Worm (Caenorhabditis elegans): Measurements from ENCODE around the gene F49A5.10.

DNA sequence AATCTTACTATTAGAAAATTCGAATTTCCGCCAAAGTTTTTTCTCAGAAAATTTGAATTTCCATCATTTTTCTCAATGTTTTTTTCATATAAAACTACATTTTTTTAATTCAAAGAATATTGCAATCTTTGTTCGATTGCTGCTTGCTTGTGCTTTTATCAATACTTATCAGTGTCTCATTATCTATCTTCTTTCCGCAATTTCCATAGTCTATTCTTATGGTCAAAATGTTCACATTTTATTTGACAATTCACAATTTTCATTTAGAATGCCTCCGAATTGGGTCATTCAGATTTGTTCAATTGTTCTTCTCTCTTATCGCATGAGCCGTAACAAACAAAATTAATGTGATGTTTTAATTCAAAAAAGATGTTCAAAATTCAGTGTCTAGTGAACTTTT is 36.2 kb downstream of the F49A5.10 start:
- TF ChIP-seq nfya-1 (tag; optimal IDR thresholded peaks at IDR 0.05; ENCODE audit: insufficient read depth), result no peak
- TF ChIP-seq snpc-4 (tag; optimal IDR thresholded peaks at IDR 0.05), result no peak
- no peak for TF ChIP-seq nhr-77 (tag; optimal IDR thresholded peaks at IDR 0.05)
- no peak for TF ChIP-seq ztf-11 (tag; optimal IDR thresholded peaks at IDR 0.05)
- TF ChIP-seq lin-39 (tag; optimal IDR thresholded peaks at IDR 0.05), result no peak
- TF ChIP-seq nhr-11 (tag; optimal IDR thresholded peaks at IDR 0.05), result no peak
- no peak for TF ChIP-seq lin-15B (tag; optimal IDR thresholded peaks at IDR 0.05)
- no peak for TF ChIP-seq R02D3.7 (tag; optimal IDR thresholded peaks at IDR 0.05)
